Worm (Caenorhabditis elegans): ENCODE data around the gene sro-1.
A peak's percentile ranks its signal among the peaks of the same experiment; 100 is the strongest.

DNA sequence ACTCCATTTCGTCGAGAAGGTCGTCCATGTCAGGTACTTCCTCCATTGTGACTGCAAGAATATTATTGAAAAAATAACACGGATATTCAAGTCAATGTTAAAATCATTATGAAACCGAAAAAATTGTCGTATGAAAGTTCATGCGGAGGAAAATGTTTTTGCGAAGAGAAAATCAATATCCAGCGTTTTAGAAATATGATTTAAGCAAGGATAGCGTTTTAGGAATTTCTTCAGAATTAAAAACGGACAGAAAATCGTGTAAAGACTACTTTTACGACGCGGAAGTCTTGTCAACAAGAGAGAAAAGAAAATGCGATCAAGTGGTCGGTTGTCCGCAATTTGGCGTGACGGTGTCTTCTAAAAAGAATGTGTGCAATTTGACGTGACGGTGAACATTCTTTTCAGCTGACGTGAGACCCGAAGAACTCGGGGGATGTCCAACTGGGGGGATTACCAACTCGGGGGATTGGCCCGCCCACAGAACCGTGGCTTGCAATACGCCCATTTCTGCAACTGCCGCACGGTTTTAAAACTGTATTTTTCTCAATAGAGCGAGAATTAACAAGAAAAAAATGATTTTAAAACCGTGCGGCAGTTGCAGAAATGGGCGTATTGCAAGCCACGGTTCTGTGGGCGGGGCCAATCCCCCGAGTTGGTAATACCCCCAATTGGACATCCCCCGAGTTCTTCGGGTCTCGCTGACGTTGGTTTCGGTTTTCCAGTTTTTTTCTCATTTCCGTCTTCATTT lies 13.2 kb upstream of the sro-1 start, which contains the start of the genes aka-1 and ubc-6:
- TF ChIP-seq flt-1 (GFP tag; IDR thresholded peaks at IDR 0.05) (peak; percentile 74), tab-1 (GFP tag; IDR thresholded peaks at IDR 0.05) (peak; percentile 78; the same call in 1 of the 2 replicates), ztf-23 (GFP tag; IDR thresholded peaks at IDR 0.05) (peak; percentile 80), ztf-29 (GFP tag; IDR thresholded peaks at IDR 0.05) (no peak; the same call in 1 of the 2 replicates), cog-1 (tag; optimal IDR thresholded peaks at IDR 0.05) (peak; percentile 45), ref-1 (GFP tag; conservative IDR thresholded peaks at IDR 0.05) (0 out of 2 replicates have a peak, but pooled peaks have one; percentile 33)
